Fruit fly (Drosophila melanogaster): ENCODE measurements around the gene CG14551.

Gene CG14551

dm6 chr3R:26017771-26018731, 44.8 kb downstream of the CG14551 start (continued):
- no peak for TF ChIP-seq CG14965 (GFP tag; optimal IDR thresholded peaks at IDR 0.05; ENCODE audit: borderline replicate concordance)
- peak; percentile 47 for TF ChIP-seq CG5180 (GFP tag; optimal IDR thresholded peaks at IDR 0.05)
- TF ChIP-seq sqz (GFP tag; optimal IDR thresholded peaks at IDR 0.05) = peak; percentile 86
- TF ChIP-seq HHEX (GFP tag; optimal IDR thresholded peaks at IDR 0.05) = peak; percentile 59
- TF ChIP-seq CG5245 (GFP tag; optimal IDR thresholded peaks at IDR 0.05) = peak; percentile 60
- TF ChIP-seq da (GFP tag; optimal IDR thresholded peaks at IDR 0.05) = peak; percentile 3
- TF ChIP-seq Xrp1 (GFP tag; IDR thresholded peaks at IDR 0.05) = peak; percentile 92
- peak; percentile 88 for TF ChIP-seq croc (GFP tag; conservative IDR thresholded peaks at IDR 0.05)
- no peak for TF ChIP-seq gcm2 (GFP tag; optimal IDR thresholded peaks at IDR 0.05)
- TF ChIP-seq CG12942 (GFP tag; optimal IDR thresholded peaks at IDR 0.05) = peak; percentile 47
- TF ChIP-seq pan (optimal IDR thresholded peaks at IDR 0.05) = no peak
- TF ChIP-seq pan (GFP tag; optimal IDR thresholded peaks at IDR 0.05 in 1 of 2, IDR thresholded peaks at IDR 0.05 in 1 of 2) = peak in 1 of 2 experiments; percentile 34
- TF ChIP-seq ranshi (GFP tag; IDR thresholded peaks at IDR 0.05) = peak; percentile 51; the same call in 1 of the 2 replicates
- TF ChIP-seq vfl (GFP tag; optimal IDR thresholded peaks at IDR 0.05) = peak; percentile 21
- TF ChIP-seq ham (GFP tag; IDR thresholded peaks at IDR 0.05) = no peak
- peak; percentile 36; the same call in 1 of the 2 replicates for TF ChIP-seq E2f2 (GFP tag; IDR thresholded peaks at IDR 0.05)
- TF ChIP-seq bab2 (GFP tag; optimal IDR thresholded peaks at IDR 0.05) = peak; percentile 16
- no peak for TF ChIP-seq pita (GFP tag; optimal IDR thresholded peaks at IDR 0.05)
- peak; percentile 99 for TF ChIP-seq dmrt11E (tag; optimal IDR thresholded peaks at IDR 0.05)
- peak; percentile 78 for TF ChIP-seq CG9437 (GFP tag; optimal IDR thresholded peaks at IDR 0.05)
- no peak for TF ChIP-seq CG6854 (GFP tag; optimal IDR thresholded peaks at IDR 0.05)
- no peak for TF ChIP-seq Atf3 (GFP tag; optimal IDR thresholded peaks at IDR 0.05)
- TF ChIP-seq CG9727 (GFP tag; optimal IDR thresholded peaks at IDR 0.05) = peak; percentile 97
- no peak for TF ChIP-seq Aef1 (GFP tag; IDR thresholded peaks at IDR 0.05)
- TF ChIP-seq CrebB (tag; optimal IDR thresholded peaks at IDR 0.05) = peak; percentile 48
- peak; percentile 63 for TF ChIP-seq E2f1 (GFP tag; IDR thresholded peaks at IDR 0.05)
- TF ChIP-seq CG7839 (tag; optimal IDR thresholded peaks at IDR 0.05) = peak; percentile 88
- no peak for TF ChIP-seq Myb (GFP tag; optimal IDR thresholded peaks at IDR 0.05)
- TF ChIP-seq CG11085 (GFP tag; IDR thresholded peaks at IDR 0.05) = no peak
- no peak for TF ChIP-seq gsb (GFP tag; IDR thresholded peaks at IDR 0.05)
- TF ChIP-seq ap (GFP tag; IDR thresholded peaks at IDR 0.05) = peak; percentile 60
- peak; percentile 97 for TF ChIP-seq CG2712 (tag; optimal IDR thresholded peaks at IDR 0.05)
- peak; percentile 91 for TF ChIP-seq CG16815 (GFP tag; optimal IDR thresholded peaks at IDR 0.05)
- no peak for TF ChIP-seq CG3838 (GFP tag; optimal IDR thresholded peaks at IDR 0.05)
- no peak for TF ChIP-seq zf30C (GFP tag; optimal IDR thresholded peaks at IDR 0.05)
- TF ChIP-seq CG17361 (GFP tag; IDR thresholded peaks at IDR 0.05) = peak; percentile 96
- TF ChIP-seq ac (GFP tag; optimal IDR thresholded peaks at IDR 0.05) = peak; percentile 82
- peak; percentile 86 for TF ChIP-seq nerfin-1 (tag; optimal IDR thresholded peaks at IDR 0.05)
- no peak for TF ChIP-seq sc (optimal IDR thresholded peaks at IDR 0.05)
- TF ChIP-seq sc (GFP tag; optimal IDR thresholded peaks at IDR 0.05) = peak; percentile 76
- peak; percentile 24 for TF ChIP-seq Fer1 (GFP tag; optimal IDR thresholded peaks at IDR 0.05)
- TF ChIP-seq CG9797 (GFP tag; optimal IDR thresholded peaks at IDR 0.05) = no peak
- no peak for TF ChIP-seq Lpt (GFP tag; optimal IDR thresholded peaks at IDR 0.05)
- TF ChIP-seq CG18619 (GFP tag; optimal IDR thresholded peaks at IDR 0.05) = peak; percentile 73
- TF ChIP-seq sr (GFP tag; IDR thresholded peaks at IDR 0.05) = no peak
- TF ChIP-seq CG9817 (tag; optimal IDR thresholded peaks at IDR 0.05) = no peak
- TF ChIP-seq CG9932 (GFP tag; IDR thresholded peaks at IDR 0.05) = no peak
- TF ChIP-seq CG15011 (GFP tag; optimal IDR thresholded peaks at IDR 0.05) = peak; percentile 76
- TF ChIP-seq CG43689 (GFP tag; IDR thresholded peaks at IDR 0.05) = no peak
- TF ChIP-seq jing (GFP tag; optimal IDR thresholded peaks at IDR 0.05) = peak; percentile 34

Data from whole organism, embryonic.